Worm (Caenorhabditis elegans): ENCODE results near the gene sre-37.
"Not testable (repeated sequence)": the region's sequence is repeated elsewhere in the genome, so short reads cannot be mapped to it uniquely, and the experiment has no call there.

The sre-37 gene

ce11 chrII:12436717-12437116, 28.9 kb upstream of the sre-37 start:
- TF ChIP-seq ets-4 (tag; optimal IDR thresholded peaks at IDR 0.05) (no peak), dve-1 (tag; optimal IDR thresholded peaks at IDR 0.05) (peak; percentile 70)

ce11 chrII:12438441-12438840, 27.2 kb upstream of the sre-37 start, which contains the start of gene Y57A10C.9:
Gene Y57A10C.9, minus strand, starts transcription at chrII:12438541.
- TF ChIP-seq ceh-14 (tag; optimal IDR thresholded peaks at IDR 0.05) = peak; percentile 39
- no peak for TF ChIP-seq fax-1 (tag; optimal IDR thresholded peaks at IDR 0.05)

ce11 chrII:12441164-12441563, 24.5 kb upstream of the sre-37 start, which contains the start of gene Y57A10C.10:
Gene Y57A10C.10, minus strand, starts transcription at chrII:12441264.
- TF ChIP-seq nhr-11, ceh-34, eyg-1 (tag; optimal IDR thresholded peaks at IDR 0.05): not testable (repeated sequence)

ce11 chrII:12444679-12445376, 20.8 kb upstream of the sre-37 start, which contains the start of the genes W05H5.1 and pitr-6:
Gene W05H5.1, minus strand, starts transcription at chrII:12444779.
Gene pitr-6, plus strand, starts transcription at chrII:12445326.
- TF ChIP-seq syd-9 (tag; optimal IDR thresholded peaks at IDR 0.05) (no peak), hlh-30 (tag; optimal IDR thresholded peaks at IDR 0.05; ENCODE audit: insufficient read depth) (no peak), ceh-30 (tag; optimal IDR thresholded peaks at IDR 0.05) (no peak), C38D4.7 (GFP tag; optimal IDR thresholded peaks at IDR 0.05) (no peak), pha-2 (tag; optimal IDR thresholded peaks at IDR 0.05) (no peak), C08G9.2 (tag; optimal IDR thresholded peaks at IDR 0.05) (no peak), madf-2 (tag; optimal IDR thresholded peaks at IDR 0.05) (no peak), mec-3 (tag; optimal IDR thresholded peaks at IDR 0.05; ENCODE audit: borderline replicate concordance) (no peak), lin-11 (tag; optimal IDR thresholded peaks at IDR 0.05) (no peak), ceh-22 (tag; optimal IDR thresholded peaks at IDR 0.05) (no peak), hlh-8 (tag; optimal IDR thresholded peaks at IDR 0.05) (no peak), ref-2 (tag; optimal IDR thresholded peaks at IDR 0.05) (no peak), pax-1 (tag; optimal IDR thresholded peaks at IDR 0.05) (no peak), rnt-1 (tag; optimal IDR thresholded peaks at IDR 0.05) (no peak), ceh-6 (GFP tag; optimal IDR thresholded peaks at IDR 0.05) (no peak)

ce11 chrII:12448241-12448640, 17.4 kb upstream of the sre-37 start, which contains the start of gene srh-27:
Gene srh-27, plus strand, starts transcription at chrII:12448541.
- no peak for TF ChIP-seq fax-1 (tag; optimal IDR thresholded peaks at IDR 0.05)
- TF ChIP-seq ztf-16 (tag; optimal IDR thresholded peaks at IDR 0.05) = no peak
- TF ChIP-seq C38D4.7 (GFP tag; optimal IDR thresholded peaks at IDR 0.05) = no peak
- TF ChIP-seq rnt-1 (tag; optimal IDR thresholded peaks at IDR 0.05) = no peak
- TF ChIP-seq dve-1 (tag; optimal IDR thresholded peaks at IDR 0.05) = no peak
- no peak for TF ChIP-seq ceh-34 (tag; optimal IDR thresholded peaks at IDR 0.05)
- no peak for TF ChIP-seq npax-4 (tag; optimal IDR thresholded peaks at IDR 0.05)
- TF ChIP-seq pax-1 (tag; optimal IDR thresholded peaks at IDR 0.05) = no peak
- TF ChIP-seq nfya-1 (tag; optimal IDR thresholded peaks at IDR 0.05) = no peak
- TF ChIP-seq pat-9 (tag; optimal IDR thresholded peaks at IDR 0.05) = no peak
- no peak for TF ChIP-seq ceh-48 (tag; optimal IDR thresholded peaks at IDR 0.05)
- TF ChIP-seq hlh-6 (tag; optimal IDR thresholded peaks at IDR 0.05) = no peak
- TF ChIP-seq madf-2 (tag; optimal IDR thresholded peaks at IDR 0.05) = no peak
- no peak for TF ChIP-seq ceh-24 (tag; optimal IDR thresholded peaks at IDR 0.05)
- TF ChIP-seq lim-6 (tag; optimal IDR thresholded peaks at IDR 0.05) = no peak
- no peak for TF ChIP-seq ceh-2 (tag; optimal IDR thresholded peaks at IDR 0.05)
- TF ChIP-seq pha-4 (tag; optimal IDR thresholded peaks at IDR 0.05) = no peak
- no peak for TF ChIP-seq Y22D7AL.16 (tag; optimal IDR thresholded peaks at IDR 0.05)
- no peak for TF ChIP-seq T23F11.4 (GFP tag; optimal IDR thresholded peaks at IDR 0.05)
- no peak for TF ChIP-seq lin-11 (tag; optimal IDR thresholded peaks at IDR 0.05)

Measured in whole organism, late embryonic.